Fruit fly (Drosophila melanogaster) whole organism, embryonic: ENCODE results near the gene CG14017.
A peak's percentile ranks its signal among the peaks of the same experiment; 100 is the strongest.

Experiments
- CG10979 ChIP-seq: fragments of 200-800 bp; sonication (Bioruptor generic); optimal IDR thresholded peaks from 2 replicates; lab custom pipeline; 2018; ENCODE audit warnings: missing biosample characterization, mild to moderate bottlenecking, missing genetic modification characterization, moderate library complexity
- CG11085 ChIP-seq: fragments of 200-800 bp; sonication (Bioruptor generic); IDR thresholded peaks from 2 replicates; pipeline ENCODE4 v1.3.6; 2022; ENCODE audit warnings: missing biosample characterization, missing genetic modification characterization
- CG11247 ChIP-seq: fragments of 200-800 bp; sonication (Bioruptor generic); IDR thresholded peaks from 2 replicates; pipeline ENCODE4 v1.3.6; 2022; ENCODE audit warnings: missing biosample characterization, missing genetic modification characterization
- CG11398 ChIP-seq: fragments of 200-800 bp; sonication (Bioruptor generic); optimal IDR thresholded peaks from 2 replicates; lab custom pipeline; 2016; ENCODE audit warnings: missing biosample characterization, missing genetic modification characterization
- CG12071 ChIP-seq: fragments of 200-800 bp; sonication (Bioruptor generic); optimal IDR thresholded peaks from 3 replicates; lab custom pipeline; 2018; ENCODE audit warnings: missing biosample characterization, mild to moderate bottlenecking, missing genetic modification characterization
- CG12299 ChIP-seq: fragments of 200-800 bp; sonication (Bioruptor generic); optimal IDR thresholded peaks from 2 replicates; lab custom pipeline; 2018; ENCODE audit warnings: missing biosample characterization, mild to moderate bottlenecking, missing genetic modification characterization
- CG13775 ChIP-seq: fragments of 200-800 bp; sonication (Bioruptor generic); optimal IDR thresholded peaks from 3 replicates; lab custom pipeline; 2017; ENCODE audit warnings: missing biosample characterization, mild to moderate bottlenecking, missing genetic modification characterization
- CG13894 ChIP-seq: fragments of 200-800 bp; sonication (Bioruptor generic); optimal IDR thresholded peaks from 3 replicates; lab custom pipeline; 2018; ENCODE audit warnings: missing biosample characterization, mild to moderate bottlenecking, missing genetic modification characterization, moderate library complexity
- CG15011 ChIP-seq: fragments of 200-800 bp; sonication (Bioruptor generic); optimal IDR thresholded peaks from 3 replicates; lab custom pipeline; 2018; ENCODE audit warnings: missing biosample characterization, mild to moderate bottlenecking, missing genetic modification characterization
- CG16779 ChIP-seq: fragments of 200-800 bp; sonication (Bioruptor generic); IDR thresholded peaks from 2 replicates; pipeline ENCODE4 v1.3.6; 2022; ENCODE audit warnings: missing biosample characterization, missing genetic modification characterization
- CG16815 ChIP-seq: fragments of 200-800 bp; sonication (Bioruptor generic); optimal IDR thresholded peaks from 3 replicates; lab custom pipeline; 2017; ENCODE audit warnings: missing biosample characterization, mild to moderate bottlenecking, missing genetic modification characterization
- CG18476 ChIP-seq: fragments of 200-800 bp; sonication (Bioruptor generic); optimal IDR thresholded peaks from 2 replicates; lab custom pipeline; 2016; ENCODE audit warnings: missing biosample characterization, mild to moderate bottlenecking, missing genetic modification characterization
- CG2199 ChIP-seq: fragments of 200-800 bp; sonication (Bioruptor generic); IDR thresholded peaks from 3 replicates; pipeline ENCODE4 v1.3.6; 2022; ENCODE audit warnings: missing biosample characterization, missing genetic modification characterization
- CG2875 ChIP-seq: fragments of 200-800 bp; sonication (Bioruptor generic); optimal IDR thresholded peaks from 2 replicates; lab custom pipeline; 2017; ENCODE audit warnings: missing biosample characterization, mild to moderate bottlenecking, missing genetic modification characterization, missing genetic modification reagents
- CG31388 ChIP-seq: fragments of 200-800 bp; sonication (Bioruptor generic); optimal IDR thresholded peaks from 2 replicates; lab custom pipeline; 2016; ENCODE audit warnings: missing biosample characterization, missing genetic modification characterization
- CG32767 ChIP-seq: fragments of 200-800 bp; sonication (Bioruptor generic); IDR thresholded peaks from 2 replicates; pipeline ENCODE4 v1.3.6; 2022; ENCODE audit warnings: missing biosample characterization, missing genetic modification characterization
- CG34224 ChIP-seq: fragments of 200-800 bp; sonication (Bioruptor generic); IDR thresholded peaks from 3 replicates; pipeline ENCODE4 v1.3.6; 2022; ENCODE audit warnings: missing biosample characterization, missing genetic modification characterization; ENCODE audit not compliant: partially characterized antibody
- CG42726 ChIP-seq: fragments of 200-800 bp; sonication (Bioruptor generic); IDR thresholded peaks from 2 replicates; pipeline ENCODE4 v1.3.6; 2022; ENCODE audit warnings: missing biosample characterization, missing genetic modification characterization; ENCODE audit not compliant: partially characterized antibody
- CG43689 ChIP-seq: fragments of 200-800 bp; sonication (Bioruptor generic); IDR thresholded peaks from 2 replicates; pipeline ENCODE4 v1.3.6; 2022; ENCODE audit warnings: missing biosample characterization, missing genetic modification characterization
- CG4854 ChIP-seq: fragments of 200-800 bp; sonication (Bioruptor generic); optimal IDR thresholded peaks from 2 replicates; lab custom pipeline; 2016; ENCODE audit warnings: missing biosample characterization, missing genetic modification characterization, inconsistent platforms
- CG6689 ChIP-seq: fragments of 200-800 bp; sonication (Bioruptor generic); IDR thresholded peaks from 2 replicates; pipeline ENCODE4 v1.3.6; 2022; ENCODE audit warnings: missing biosample characterization, missing genetic modification characterization
- CG7372 ChIP-seq: fragments of 200-800 bp; sonication (Bioruptor generic); IDR thresholded peaks from 2 replicates; pipeline ENCODE4 v1.3.6; 2022; ENCODE audit warnings: missing biosample characterization, missing genetic modification characterization
- CG8765 ChIP-seq: fragments of 200-800 bp; sonication (Bioruptor generic); IDR thresholded peaks from 2 replicates; pipeline ENCODE4 v1.3.6; 2022; ENCODE audit warnings: missing biosample characterization, missing genetic modification characterization
- CG8944 ChIP-seq: fragments of 200-800 bp; sonication (Bioruptor generic); optimal IDR thresholded peaks from 3 replicates; lab custom pipeline; 2016; ENCODE audit warnings: missing biosample characterization, missing genetic modification characterization
- CG9609 ChIP-seq: fragments of 200-800 bp; sonication (Bioruptor generic); optimal IDR thresholded peaks from 3 replicates; lab custom pipeline; 2016; ENCODE audit warnings: missing biosample characterization, missing genetic modification characterization
- Eip74EF ChIP-seq, 2 experiments: fragments of 200-800 bp in 1 of 2; fragments of >200 bp in 1 of 2; sonication (Bioruptor generic) in 1 of 2; optimal IDR thresholded peaks; 2 replicates each; lab custom pipeline; 2017 to 2019; ENCODE audit warnings: missing biosample characterization in 2 of 2, missing genetic modification characterization in 2 of 2, mild to moderate bottlenecking in 1 of 2, moderate library complexity in 1 of 2
- Gug ChIP-seq: fragments of 200-800 bp; sonication (Bioruptor generic); IDR thresholded peaks from 4 replicates; pipeline ENCODE4 v1.3.6; 2022; ENCODE audit warnings: missing biosample characterization, missing genetic modification characterization
- HHEX ChIP-seq: fragments of 200-800 bp; sonication (Bioruptor generic); optimal IDR thresholded peaks from 3 replicates; lab custom pipeline; 2017; ENCODE audit warnings: missing biosample characterization, mild to moderate bottlenecking, missing genetic modification characterization, missing genetic modification reagents
- HLH4C ChIP-seq: fragments of 200-800 bp; sonication (Bioruptor generic); IDR thresholded peaks from 3 replicates; pipeline ENCODE4 v1.3.6; 2022; ENCODE audit warnings: missing biosample characterization, missing genetic modification characterization; ENCODE audit not compliant: partially characterized antibody
- Hand ChIP-seq: fragments of 200-800 bp; sonication (Bioruptor generic); optimal IDR thresholded peaks from 2 replicates; lab custom pipeline; 2017; ENCODE audit warnings: mild to moderate bottlenecking, missing biosample characterization, missing genetic modification reagents, missing genetic modification characterization
- Lim3 ChIP-seq: fragments of 200-800 bp; sonication (Bioruptor generic); IDR thresholded peaks from 2 replicates; pipeline ENCODE4 v1.3.6; 2022; ENCODE audit warnings: missing biosample characterization, missing genetic modification characterization
- Ssrp ChIP-seq: fragments of 200-800 bp; sonication (Bioruptor generic); optimal IDR thresholded peaks from 2 replicates; lab custom pipeline; 2018; ENCODE audit warnings: missing biosample characterization, mild to moderate bottlenecking, missing genetic modification characterization, moderate library complexity
- Taf1 ChIP-seq: fragments of 200-800 bp; sonication (Bioruptor generic); IDR thresholded peaks from 2 replicates; pipeline ENCODE4 v1.3.6; 2022; ENCODE audit warnings: missing biosample characterization, missing genetic modification characterization
- Vsx1 ChIP-seq: fragments of 200-800 bp; sonication (Bioruptor generic); optimal IDR thresholded peaks from 2 replicates; lab custom pipeline; 2017; ENCODE audit warnings: missing biosample characterization, mild to moderate bottlenecking, missing genetic modification characterization, missing genetic modification reagents
- amos ChIP-seq: fragments of 200-800 bp; sonication (Bioruptor generic); IDR thresholded peaks from 2 replicates; pipeline ENCODE4 v1.3.6; 2022; ENCODE audit warnings: missing biosample characterization, missing genetic modification characterization; ENCODE audit not compliant: partially characterized antibody
- bab2 ChIP-seq: fragments of 200-800 bp; sonication (Bioruptor generic); optimal IDR thresholded peaks from 2 replicates; lab custom pipeline; 2016; ENCODE audit warnings: missing biosample characterization, missing genetic modification characterization
- bcd ChIP-seq: fragments of 200-800 bp; sonication (Bioruptor generic); optimal IDR thresholded peaks from 2 replicates; lab custom pipeline; 2017; ENCODE audit warnings: missing biosample characterization, mild to moderate bottlenecking, missing genetic modification characterization
- croc ChIP-seq: fragments of 200-800 bp; sonication (Bioruptor generic); conservative IDR thresholded peaks from 3 replicates; pipeline ENCODE4 v1.3.6; 2022; ENCODE audit warnings: missing biosample characterization, missing genetic modification characterization
- exex ChIP-seq: fragments of 200-800 bp; sonication (Bioruptor generic); optimal IDR thresholded peaks from 4 replicates; lab custom pipeline; 2018; ENCODE audit warnings: missing biosample characterization, mild to moderate bottlenecking, missing genetic modification characterization, moderate library complexity
- eyg ChIP-seq: fragments of 200-800 bp; sonication (Bioruptor generic); optimal IDR thresholded peaks from 3 replicates; lab custom pipeline; 2016; ENCODE audit warnings: missing biosample characterization, missing genetic modification characterization
- ftz-f1 ChIP-seq: fragments of 200-800 bp; sonication (Bioruptor generic); optimal IDR thresholded peaks from 2 replicates; lab custom pipeline; 2016; ENCODE audit warnings: missing biosample characterization, missing genetic modification characterization
- gce ChIP-seq: fragments of 200-800 bp; sonication (Bioruptor generic); IDR thresholded peaks from 3 replicates; pipeline ENCODE4 v1.3.6; 2022; ENCODE audit warnings: missing biosample characterization, missing genetic modification characterization
- h ChIP-seq: fragments of >200 bp; optimal IDR thresholded peaks from 2 replicates; lab custom pipeline; 2017
- her ChIP-seq: fragments of 200-800 bp; sonication (Bioruptor generic); optimal IDR thresholded peaks from 2 replicates; lab custom pipeline; 2016; ENCODE audit warnings: missing biosample characterization, missing genetic modification characterization
- kni ChIP-seq: fragments of 200-800 bp; sonication (Bioruptor generic); optimal IDR thresholded peaks from 3 replicates; lab custom pipeline; 2017; ENCODE audit warnings: mild to moderate bottlenecking, missing biosample characterization, missing genetic modification reagents, missing genetic modification characterization
- luna ChIP-seq: fragments of 200-800 bp; sonication (Bioruptor generic); optimal IDR thresholded peaks from 2 replicates; lab custom pipeline; 2016; ENCODE audit warnings: missing biosample characterization, missing genetic modification characterization
- onecut ChIP-seq: fragments of 200-800 bp; sonication (Bioruptor generic); IDR thresholded peaks from 2 replicates; pipeline ENCODE4 v1.3.6; 2022; ENCODE audit warnings: missing biosample characterization, missing genetic modification characterization
- otp ChIP-seq: fragments of 200-800 bp; sonication (Bioruptor generic); IDR thresholded peaks from 3 replicates; pipeline ENCODE4, ENCODE4 v1.3.6; 2022; ENCODE audit warnings: missing biosample characterization, missing genetic modification characterization
- sna ChIP-seq: fragments of 200-800 bp; sonication (Bioruptor generic); IDR thresholded peaks from 2 replicates; pipeline ENCODE4 v1.3.6; 2022; ENCODE audit warnings: missing biosample characterization, missing genetic modification characterization; ENCODE audit not compliant: partially characterized antibody
- sug ChIP-seq: fragments of 200-800 bp; optimal IDR thresholded peaks from 2 replicates; lab custom pipeline; 2019; ENCODE audit warnings: missing biosample characterization, mild to moderate bottlenecking, missing genetic modification characterization, moderate library complexity
- ttk ChIP-seq: fragments of 200-800 bp; sonication (Bioruptor generic); IDR thresholded peaks from 2 replicates; pipeline ENCODE4 v2.1.2; 2022; ENCODE audit warnings: missing biosample characterization, missing genetic modification characterization
- wor ChIP-seq: fragments of 200-800 bp; sonication (Bioruptor generic); IDR thresholded peaks from 2 replicates; pipeline ENCODE4 v1.3.6; 2022; ENCODE audit warnings: missing biosample characterization, missing genetic modification characterization

The CG14017 gene

dm6 chr2L:5527861-5528260 lies 25.8 kb upstream of the CG14017 start, which contains the start of gene CG31915 (continued):
- TF ChIP-seq exex (no peak), otp (GFP tag; lab: Robert Waterston, UW) (peak; percentile 91), CG31388 (GFP tag; lab: Kevin White, UChicago) (no peak), kni (no peak), Gug (no peak), CG9609 (no peak), CG13894 (tag; lab: Kevin White, UChicago) (no peak), ftz-f1 (GFP tag; lab: Kevin White, UChicago) (no peak), CG16815 (GFP tag; lab: Kevin White, UChicago) (no peak), CG2199 (GFP tag; lab: Robert Waterston, UW) (0 out of 3 replicates have a peak, but pooled peaks have one; percentile 25), gce (GFP tag; lab: Robert Waterston, UW) (no peak), CG16779 (GFP tag; lab: Robert Waterston, UW) (no peak), wor (GFP tag; lab: Robert Waterston, UW) (no peak), Taf1 (GFP tag; lab: Robert Waterston, UW) (no peak), onecut (GFP tag; lab: Robert Waterston, UW) (no peak), CG43689 (no peak), croc (GFP tag; lab: Robert Waterston, UW) (no peak), CG18476 (GFP tag; lab: Kevin White, UChicago) (no peak), sug (tag; lab: Kevin White, UChicago) (no peak), CG13775 (GFP tag; lab: Kevin White, UChicago) (no peak), bab2 (no peak), bcd (GFP tag; lab: Kevin White, UChicago) (no peak), CG2875 (GFP tag; lab: Kevin White, UChicago) (no peak), CG12071 (GFP tag; lab: Kevin White, UChicago) (no peak), Hand (GFP tag; lab: Kevin White, UChicago) (no peak), Eip74EF (GFP tag; optimal IDR thresholded peaks at IDR 0.05; lab: Kevin White, UChicago) (no peak), CG32767 (GFP tag; lab: Robert Waterston, UW) (no peak), CG6689 (GFP tag; lab: Robert Waterston, UW) (no peak), CG34224 (peak; percentile 62; the same call in 2 of the 3 replicates), CG11085 (GFP tag; lab: Robert Waterston, UW) (no peak), amos (peak; percentile 61; the same call in 1 of the 2 replicates), Ssrp (no peak), sna (GFP tag; lab: Robert Waterston, UW) (0 out of 2 replicates have a peak, but pooled peaks have one; percentile 39), CG11247 (no peak), CG11398 (GFP tag; lab: Kevin White, UChicago) (no peak), Vsx1 (GFP tag; lab: Kevin White, UChicago) (no peak), Lim3 (no peak), HLH4C (GFP tag; lab: Robert Waterston, UW) (peak; percentile 87), luna (GFP tag; lab: Kevin White, UChicago) (no peak), CG7372 (no peak), CG12299 (tag; lab: Kevin White, UChicago) (no peak), CG4854 (GFP tag; lab: Kevin White, UChicago) (no peak), HHEX (GFP tag; lab: Kevin White, UChicago) (no peak), CG8765 (GFP tag; lab: Robert Waterston, UW) (no peak), CG15011 (GFP tag; lab: Kevin White, UChicago) (no peak), CG42726 (peak; percentile 8; the same call in 1 of the 2 replicates), CG10979 (tag; lab: Kevin White, UChicago) (no peak), h (lab: Kevin White, UChicago) (no peak), her (GFP tag; lab: Kevin White, UChicago) (no peak), ttk (GFP tag; lab: Robert Waterston, UW) (no peak), CG8944 (GFP tag; lab: Kevin White, UChicago) (no peak), eyg (GFP tag; lab: Kevin White, UChicago) (no peak)
